Worm (Caenorhabditis elegans) whole organism, L1 larva: Measurements from ENCODE around the gene nhr-80.
A peak's percentile ranks its signal among the peaks of the same experiment; 100 is the strongest.

Experiments used
- ama-1 ChIP-seq: fragments of 150-350 bp; optimal IDR thresholded peaks from 2 replicates; lab custom pipeline; 2014
- blmp-1 ChIP-seq: fragments of 150-350 bp; optimal IDR thresholded peaks from 2 replicates; lab custom pipeline; 2014; ENCODE audit warnings: missing biosample characterization, missing genetic modification characterization
- ceh-88 ChIP-seq: fragments of 200-800 bp; sonication (Bioruptor generic); IDR thresholded peaks from 2 replicates; pipeline ENCODE4 v1.3.6; 2022; ENCODE audit warnings: missing genetic modification characterization, missing compliant biosample characterization
- fkh-10 ChIP-seq: sonication (generic microtip); optimal IDR thresholded peaks from 2 replicates; lab custom pipeline; 2017; ENCODE audit warnings: missing biosample characterization, missing genetic modification reagents, missing genetic modification characterization
- hlh-4 ChIP-seq: sonication (generic microtip); optimal IDR thresholded peaks from 2 replicates; lab custom pipeline; 2016; ENCODE audit warnings: mild to moderate bottlenecking, missing genetic modification characterization, missing compliant biosample characterization
- lin-35 ChIP-seq, 2 experiments: fragments of 150-350 bp; optimal IDR thresholded peaks; 2 replicates each; lab custom pipeline; 2014; ENCODE audit warnings: missing biosample characterization in 2 of 2, missing genetic modification characterization in 2 of 2, missing genetic modification reagents in 2 of 2
- nhr-71 ChIP-seq: sonication (generic microtip); optimal IDR thresholded peaks from 2 replicates; lab custom pipeline; 2016; ENCODE audit warnings: mild to moderate bottlenecking, missing genetic modification characterization, moderate library complexity, missing compliant biosample characterization
- nhr-76 ChIP-seq: sonication (generic microtip); optimal IDR thresholded peaks from 2 replicates; lab custom pipeline; 2017; ENCODE audit warnings: missing biosample characterization, missing genetic modification characterization
- pqm-1 ChIP-seq: sonication (generic microtip); optimal IDR thresholded peaks from 3 replicates; lab custom pipeline; 2017; ENCODE audit warnings: missing biosample characterization, missing genetic modification characterization
- rnt-1 ChIP-seq: sonication (generic microtip); optimal IDR thresholded peaks from 2 replicates; lab custom pipeline; 2016; ENCODE audit warnings: mild to moderate bottlenecking, missing genetic modification characterization, moderate library complexity, missing compliant biosample characterization

DNA sequence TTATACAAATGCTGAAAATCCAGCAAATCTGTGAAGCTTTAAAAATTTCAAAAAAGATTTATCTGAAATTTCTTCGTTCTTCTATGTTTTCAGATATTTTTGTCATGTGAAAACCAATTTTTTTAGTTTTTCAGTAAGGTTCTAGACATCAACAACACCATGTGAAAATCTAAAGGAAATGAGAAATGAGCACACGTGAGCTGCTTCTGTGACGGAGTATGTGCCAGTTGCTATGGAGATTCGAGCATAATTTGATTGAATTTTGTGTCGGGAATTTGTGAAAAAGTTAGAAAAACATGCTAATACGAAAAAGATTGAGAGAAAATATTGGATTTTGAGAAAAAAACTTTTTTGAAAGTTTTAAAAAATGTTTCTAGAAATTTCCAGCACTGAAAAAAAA, 16.9 kb upstream of the nhr-80 start:
- TF ChIP-seq lin-35 (GFP tag; optimal IDR thresholded peaks at IDR 0.05; lab: Kevin White, UChicago) (no peak), rnt-1 (tag; lab: Kevin White, UChicago) (no peak), ceh-88 (GFP tag; lab: Robert Waterston, UW) (no peak), hlh-4 (tag; lab: Kevin White, UChicago) (no peak), nhr-71 (tag; lab: Kevin White, UChicago) (peak; percentile 55), nhr-76 (tag; lab: Kevin White, UChicago) (no peak), ama-1 (lab: Kevin White, UChicago) (no peak), fkh-10 (GFP tag; lab: Kevin White, UChicago) (no peak), blmp-1 (no peak), pqm-1 (no peak)
